Fruit fly (Drosophila melanogaster) whole organism, embryonic: ENCODE measurements around the gene dpr18.

ENCODE experiments used
- Asciz ChIP-seq: fragments of 200-800 bp; sonication (Bioruptor generic); optimal IDR thresholded peaks from 2 replicates; lab custom pipeline; 2017; ENCODE audit warnings: missing biosample characterization, mild to moderate bottlenecking, missing genetic modification characterization, missing genetic modification reagents
- B-H1 ChIP-seq: fragments of 200-800 bp; sonication (Bioruptor generic); IDR thresholded peaks from 3 replicates; pipeline ENCODE4 v1.3.6; 2022; ENCODE audit warnings: missing biosample characterization, missing genetic modification characterization
- B-H2 ChIP-seq: fragments of 200-800 bp; sonication (Bioruptor generic); optimal IDR thresholded peaks from 2 replicates; lab custom pipeline; 2018; ENCODE audit warnings: missing biosample characterization, mild to moderate bottlenecking, missing genetic modification characterization
- Blimp-1 ChIP-seq: fragments of 200-800 bp; sonication (Bioruptor generic); optimal IDR thresholded peaks from 3 replicates; lab custom pipeline; 2018; ENCODE audit warnings: missing biosample characterization, missing genetic modification characterization, mild to moderate bottlenecking, moderate library complexity, missing genetic modification reagents
- BtbVII ChIP-seq: fragments of 200-800 bp; sonication (Bioruptor generic); optimal IDR thresholded peaks from 3 replicates; lab custom pipeline; 2017; ENCODE audit warnings: missing biosample characterization, mild to moderate bottlenecking, missing genetic modification characterization
- CG10979 ChIP-seq: fragments of 200-800 bp; sonication (Bioruptor generic); optimal IDR thresholded peaks from 2 replicates; lab custom pipeline; 2018; ENCODE audit warnings: missing biosample characterization, mild to moderate bottlenecking, missing genetic modification characterization, moderate library complexity
- CG11695 ChIP-seq: fragments of 200-800 bp; sonication (Bioruptor generic); IDR thresholded peaks from 3 replicates; pipeline ENCODE4 v1.3.6; 2022; ENCODE audit warnings: missing biosample characterization, missing genetic modification characterization
- CG12155 ChIP-seq: fragments of 200-800 bp; sonication (Bioruptor generic); optimal IDR thresholded peaks from 3 replicates; lab custom pipeline; 2016; ENCODE audit warnings: missing biosample characterization, missing genetic modification characterization
- CG13624 ChIP-seq: fragments of 200-800 bp; sonication (Bioruptor generic); optimal IDR thresholded peaks from 2 replicates; lab custom pipeline; 2016; ENCODE audit warnings: missing biosample characterization, missing genetic modification characterization
- CG14050 ChIP-seq: fragments of 200-800 bp; sonication (Bioruptor generic); IDR thresholded peaks from 3 replicates; pipeline ENCODE4 v1.3.6; 2022; ENCODE audit warnings: missing biosample characterization, missing genetic modification characterization
- CG1529 ChIP-seq: fragments of 200-800 bp; sonication (Bioruptor generic); optimal IDR thresholded peaks from 3 replicates; lab custom pipeline; 2018; ENCODE audit warnings: missing biosample characterization, missing genetic modification characterization
- CG16779 ChIP-seq: fragments of 200-800 bp; sonication (Bioruptor generic); IDR thresholded peaks from 2 replicates; pipeline ENCODE4 v1.3.6; 2022; ENCODE audit warnings: missing biosample characterization, missing genetic modification characterization
- CG16863 ChIP-seq: fragments of 200-800 bp; sonication (Bioruptor generic); optimal IDR thresholded peaks from 3 replicates; lab custom pipeline; 2016; ENCODE audit warnings: missing biosample characterization, missing genetic modification characterization
- CG17328 ChIP-seq: fragments of 200-800 bp; sonication (Bioruptor generic); IDR thresholded peaks from 2 replicates; pipeline ENCODE4 v1.3.6; 2022; ENCODE audit warnings: missing biosample characterization, missing genetic modification characterization
- CG17912 ChIP-seq: fragments of 200-800 bp; sonication (Bioruptor generic); optimal IDR thresholded peaks from 2 replicates; lab custom pipeline; 2018; ENCODE audit warnings: missing biosample characterization, mild to moderate bottlenecking, missing genetic modification characterization
- CG32767 ChIP-seq: fragments of 200-800 bp; sonication (Bioruptor generic); IDR thresholded peaks from 2 replicates; pipeline ENCODE4 v1.3.6; 2022; ENCODE audit warnings: missing biosample characterization, missing genetic modification characterization
- CG4424 ChIP-seq: fragments of 200-800 bp; sonication (Bioruptor generic); optimal IDR thresholded peaks from 3 replicates; lab custom pipeline; 2016; ENCODE audit warnings: missing biosample characterization, missing genetic modification characterization
- CG5245 ChIP-seq: fragments of 200-800 bp; sonication (Bioruptor generic); optimal IDR thresholded peaks from 3 replicates; lab custom pipeline; 2016; ENCODE audit warnings: missing biosample characterization, missing genetic modification characterization
- CG5953 ChIP-seq: fragments of 200-800 bp; sonication (Bioruptor generic); IDR thresholded peaks from 2 replicates; pipeline ENCODE4 v1.3.6; 2022; ENCODE audit warnings: missing biosample characterization, missing genetic modification characterization
- CG6854 ChIP-seq: fragments of 200-800 bp; sonication (Bioruptor generic); optimal IDR thresholded peaks from 3 replicates; lab custom pipeline; 2017; ENCODE audit warnings: missing biosample characterization, mild to moderate bottlenecking, missing genetic modification characterization
- CG7786 ChIP-seq: fragments of 200-800 bp; sonication (Bioruptor generic); optimal IDR thresholded peaks from 2 replicates; lab custom pipeline; 2016; ENCODE audit warnings: missing biosample characterization, missing genetic modification characterization
- CG7987 ChIP-seq: fragments of 200-800 bp; sonication (Bioruptor generic); optimal IDR thresholded peaks from 2 replicates; lab custom pipeline; 2018; ENCODE audit warnings: missing biosample characterization, mild to moderate bottlenecking, missing genetic modification characterization, moderate library complexity
- CG8089 ChIP-seq: fragments of 200-800 bp; sonication (Bioruptor generic); optimal IDR thresholded peaks from 3 replicates; lab custom pipeline; 2016; ENCODE audit warnings: missing biosample characterization, missing genetic modification characterization
- CG9215 ChIP-seq: fragments of 200-800 bp; sonication (Bioruptor generic); IDR thresholded peaks from 2 replicates; pipeline ENCODE4 v1.3.6; 2022; ENCODE audit warnings: missing biosample characterization, missing genetic modification characterization
- D19A ChIP-seq: fragments of 200-800 bp; optimal IDR thresholded peaks from 3 replicates; lab custom pipeline; 2019; ENCODE audit warnings: missing biosample characterization, mild to moderate bottlenecking, missing genetic modification characterization, moderate library complexity
- Dp ChIP-seq: fragments of 200-800 bp; sonication (Bioruptor generic); optimal IDR thresholded peaks from 2 replicates; lab custom pipeline; 2018; ENCODE audit warnings: missing biosample characterization, mild to moderate bottlenecking, missing genetic modification characterization, moderate library complexity
- HLHmδ ChIP-seq: fragments of 200-800 bp; sonication (Bioruptor generic); optimal IDR thresholded peaks from 2 replicates; lab custom pipeline; 2018; ENCODE audit warnings: missing biosample characterization, mild to moderate bottlenecking, missing genetic modification characterization, moderate library complexity
- Hr3 ChIP-seq: fragments of 200-800 bp; sonication (Bioruptor generic); optimal IDR thresholded peaks from 3 replicates; lab custom pipeline; 2016; ENCODE audit warnings: missing biosample characterization, missing genetic modification characterization
- Nf-YC ChIP-seq: fragments of 200-800 bp; optimal IDR thresholded peaks from 3 replicates; lab custom pipeline; 2019; ENCODE audit warnings: missing biosample characterization, mild to moderate bottlenecking, missing genetic modification characterization, moderate library complexity
- Oaz ChIP-seq: fragments of 200-800 bp; sonication (Bioruptor generic); IDR thresholded peaks from 2 replicates; pipeline ENCODE4 v1.3.6; 2022; ENCODE audit warnings: missing biosample characterization, missing genetic modification characterization
- Oli ChIP-seq: fragments of 200-800 bp; sonication (Bioruptor generic); optimal IDR thresholded peaks from 2 replicates; lab custom pipeline; 2018; ENCODE audit warnings: missing biosample characterization, mild to moderate bottlenecking, missing genetic modification characterization, moderate library complexity
- Optix ChIP-seq: fragments of 200-800 bp; sonication (Bioruptor generic); IDR thresholded peaks from 3 replicates; pipeline ENCODE4 v1.3.6; 2022; ENCODE audit warnings: missing biosample characterization, missing genetic modification characterization
- Pdp1 ChIP-seq, 2 experiments: fragments of 200-800 bp; sonication (Bioruptor generic); optimal IDR thresholded peaks; 3 replicates each; lab custom pipeline; 2016; ENCODE audit warnings: missing biosample characterization in 2 of 2, missing genetic modification characterization in 2 of 2, mild to moderate bottlenecking in 1 of 2, moderate library complexity in 1 of 2
- Rfx ChIP-seq: fragments of 200-800 bp; sonication (Bioruptor generic); IDR thresholded peaks from 2 replicates; pipeline ENCODE4 v1.3.6; 2022; ENCODE audit warnings: missing biosample characterization, missing genetic modification characterization
- Rx ChIP-seq: fragments of 200-800 bp; sonication (Bioruptor generic); IDR thresholded peaks from 2 replicates; pipeline ENCODE4 v1.3.6; 2022; ENCODE audit warnings: missing biosample characterization, missing genetic modification characterization
- Sox100B ChIP-seq: fragments of 200-800 bp; sonication (Bioruptor generic); optimal IDR thresholded peaks from 3 replicates; lab custom pipeline; 2018; ENCODE audit warnings: missing biosample characterization, mild to moderate bottlenecking, missing genetic modification characterization
- Sry-δ ChIP-seq: fragments of 200-800 bp; sonication (Bioruptor generic); optimal IDR thresholded peaks from 2 replicates; lab custom pipeline; 2016; ENCODE audit warnings: missing biosample characterization, missing genetic modification characterization
- Ssrp ChIP-seq: fragments of 200-800 bp; sonication (Bioruptor generic); optimal IDR thresholded peaks from 2 replicates; lab custom pipeline; 2018; ENCODE audit warnings: missing biosample characterization, mild to moderate bottlenecking, missing genetic modification characterization, moderate library complexity
- ase ChIP-seq: fragments of 200-800 bp; sonication (Bioruptor generic); IDR thresholded peaks from 3 replicates; pipeline ENCODE4 v1.3.6; 2022; ENCODE audit warnings: missing biosample characterization, missing genetic modification characterization
- ato ChIP-seq: fragments of 200-800 bp; sonication (Bioruptor generic); IDR thresholded peaks from 2 replicates; pipeline ENCODE4 v1.3.6; 2022; ENCODE audit warnings: missing biosample characterization, missing genetic modification characterization; ENCODE audit not compliant: partially characterized antibody
- az2 ChIP-seq: fragments of 200-800 bp; sonication (Bioruptor generic); optimal IDR thresholded peaks from 3 replicates; lab custom pipeline; 2016; ENCODE audit warnings: missing biosample characterization, missing genetic modification characterization
- chn ChIP-seq: fragments of 200-800 bp; sonication (Bioruptor generic); optimal IDR thresholded peaks from 2 replicates; lab custom pipeline; 2016; ENCODE audit warnings: missing biosample characterization, missing genetic modification characterization
- dimm ChIP-seq: fragments of 200-800 bp; sonication (Bioruptor generic); IDR thresholded peaks from 2 replicates; pipeline ENCODE4 v1.3.6; 2022; ENCODE audit warnings: missing biosample characterization, missing genetic modification characterization
- ind ChIP-seq: fragments of 200-800 bp; sonication (Bioruptor generic); optimal IDR thresholded peaks from 3 replicates; lab custom pipeline; 2016; ENCODE audit warnings: missing biosample characterization, missing genetic modification characterization
- lbe ChIP-seq: fragments of 200-800 bp; sonication (Bioruptor generic); optimal IDR thresholded peaks from 2 replicates; lab custom pipeline; 2016; ENCODE audit warnings: missing biosample characterization, mild to moderate bottlenecking, missing genetic modification characterization
- ro ChIP-seq: fragments of 200-800 bp; sonication (Bioruptor generic); IDR thresholded peaks from 2 replicates; pipeline ENCODE4 v1.3.6; 2022; ENCODE audit warnings: missing biosample characterization, missing genetic modification characterization
- sens ChIP-seq: fragments of 200-800 bp; sonication (Bioruptor generic); peaks from one replicate; lab custom pipeline; 2016; ENCODE audit warnings: missing biosample characterization, missing genetic modification characterization
- slou ChIP-seq: fragments of 200-800 bp; sonication (Bioruptor generic); optimal IDR thresholded peaks from 3 replicates; lab custom pipeline; 2016; ENCODE audit warnings: missing biosample characterization, missing genetic modification characterization
- sr ChIP-seq: fragments of 200-800 bp; sonication (Bioruptor generic); IDR thresholded peaks from 3 replicates; pipeline ENCODE4 v1.3.6; 2022; ENCODE audit warnings: missing biosample characterization, missing genetic modification characterization
- ttk ChIP-seq: fragments of 200-800 bp; sonication (Bioruptor generic); IDR thresholded peaks from 2 replicates; pipeline ENCODE4 v2.1.2; 2022; ENCODE audit warnings: missing biosample characterization, missing genetic modification characterization
- vnd ChIP-seq: fragments of 200-800 bp; sonication (Bioruptor generic); IDR thresholded peaks from 3 replicates; pipeline ENCODE4 v1.3.6; 2022; ENCODE audit warnings: missing biosample characterization, missing genetic modification characterization; ENCODE audit not compliant: partially characterized antibody
- zf30C ChIP-seq: fragments of 200-800 bp; sonication (Bioruptor generic); optimal IDR thresholded peaks from 3 replicates; lab custom pipeline; 2018; ENCODE audit warnings: missing biosample characterization, mild to moderate bottlenecking, missing genetic modification characterization

Gene dpr18

dm6 chrX:16103482-16103881 is 39.9 kb downstream of the dpr18 start (continued):
- no peak for TF ChIP-seq ato (GFP tag; lab: Robert Waterston, UW)
- TF ChIP-seq slou (GFP tag; lab: Kevin White, UChicago), result peak; percentile 37
- 0 out of 3 replicates have a peak, but pooled peaks have one; percentile 6 for TF ChIP-seq Optix (GFP tag; lab: Robert Waterston, UW)
- TF ChIP-seq B-H2 (GFP tag; lab: Kevin White, UChicago), result no peak
- no peak for TF ChIP-seq D19A (tag; lab: Kevin White, UChicago)
- no peak for TF ChIP-seq lbe
- TF ChIP-seq ro (GFP tag; lab: Robert Waterston, UW), result no peak
- peak; percentile 14; the same call in 1 of the 3 replicates for TF ChIP-seq B-H1 (GFP tag; lab: Robert Waterston, UW)
- no peak for TF ChIP-seq CG6854 (GFP tag; lab: Kevin White, UChicago)
- peak; percentile 67 for TF ChIP-seq ttk (GFP tag; lab: Robert Waterston, UW)
- peak; percentile 54 for TF ChIP-seq az2 (GFP tag; lab: Kevin White, UChicago)
- no peak for TF ChIP-seq CG1529
- TF ChIP-seq vnd, result no peak
- TF ChIP-seq HLHmδ (GFP tag; lab: Kevin White, UChicago), result no peak
- TF ChIP-seq ase (GFP tag; lab: Robert Waterston, UW), result peak; percentile 16; the same call in 1 of the 3 replicates
- TF ChIP-seq Hr3 (GFP tag; lab: Kevin White, UChicago), result no peak
- no peak; the same call in 2 of the 3 replicates for TF ChIP-seq CG14050 (GFP tag; lab: Robert Waterston, UW)
- no peak for TF ChIP-seq Nf-YC
- TF ChIP-seq Blimp-1 (GFP tag; lab: Kevin White, UChicago), result peak; percentile 41
- no peak for TF ChIP-seq Sox100B (GFP tag; lab: Kevin White, UChicago)
- no peak for TF ChIP-seq CG8089 (GFP tag; lab: Kevin White, UChicago)
- no peak for TF ChIP-seq CG17912
- no peak for TF ChIP-seq CG16779
- no peak for TF ChIP-seq CG7786 (GFP tag; lab: Kevin White, UChicago)
- no peak for TF ChIP-seq Oaz
- TF ChIP-seq CG5245 (GFP tag; lab: Kevin White, UChicago), result no peak
- TF ChIP-seq Rfx, result peak; percentile 63
- peak; percentile 7 for TF ChIP-seq CG16863 (GFP tag; lab: Kevin White, UChicago)
- no peak for TF ChIP-seq CG13624 (GFP tag; lab: Kevin White, UChicago)
- peak; percentile 41 for TF ChIP-seq ind (GFP tag; lab: Kevin White, UChicago)
- TF ChIP-seq sens (GFP tag; lab: Kevin White, UChicago), result peak; percentile 95
- peak; percentile 20 for TF ChIP-seq CG10979
- peak; percentile 28 for TF ChIP-seq Ssrp (tag; lab: Kevin White, UChicago)
- TF ChIP-seq dimm (GFP tag; lab: Robert Waterston, UW), result no peak
- TF ChIP-seq chn, result peak; percentile 0
- TF ChIP-seq CG32767, result no peak
- TF ChIP-seq CG5953 (GFP tag; lab: Robert Waterston, UW), result no peak
- TF ChIP-seq Dp (GFP tag; lab: Kevin White, UChicago), result no peak
- no peak for TF ChIP-seq Oli (tag; lab: Kevin White, UChicago)
- peak; percentile 22 for TF ChIP-seq zf30C (GFP tag; lab: Kevin White, UChicago)
- TF ChIP-seq CG17328 (GFP tag; lab: Robert Waterston, UW), result peak; percentile 51
- TF ChIP-seq Rx, result peak; percentile 47
- TF ChIP-seq CG12155 (GFP tag; lab: Kevin White, UChicago), result peak; percentile 4
- no peak for TF ChIP-seq Asciz (GFP tag; lab: Kevin White, UChicago)
- TF ChIP-seq Pdp1 (GFP tag; optimal IDR thresholded peaks at IDR 0.05; lab: Kevin White, UChicago), result peak; percentile 24 to 46
- TF ChIP-seq BtbVII (GFP tag; lab: Kevin White, UChicago), result no peak
- TF ChIP-seq Sry-δ (GFP tag; lab: Kevin White, UChicago), result no peak
- peak; percentile 22 for TF ChIP-seq CG4424
- TF ChIP-seq CG7987 (GFP tag; lab: Kevin White, UChicago), result no peak
- no peak for TF ChIP-seq CG9215 (GFP tag; lab: Robert Waterston, UW)
- no peak for TF ChIP-seq sr (GFP tag; lab: Robert Waterston, UW)
- peak; percentile 46; the same call in 1 of the 3 replicates for TF ChIP-seq CG11695 (GFP tag; lab: Robert Waterston, UW)
